Fruit fly (Drosophila melanogaster): ENCODE data around the gene Crtc.
A peak's percentile ranks its signal among the peaks of the same experiment; 100 is the strongest.

The Crtc gene

dm6 chr3L:17610896-17611711, 57.9 kb downstream of the Crtc start:
- no peak for TF ChIP-seq tj (GFP tag; optimal IDR thresholded peaks at IDR 0.05)
- peak; percentile 27 for TF ChIP-seq pad (GFP tag; optimal IDR thresholded peaks at IDR 0.05)
- peak; percentile 49 for TF ChIP-seq kay (GFP tag; ENCODE audit: borderline replicate concordance)
- peak; percentile 2 for TF ChIP-seq CG1620 (GFP tag; optimal IDR thresholded peaks at IDR 0.05)
- no peak for TF ChIP-seq cnc (optimal IDR thresholded peaks at IDR 0.05)
- TF ChIP-seq bab1 (GFP tag; optimal IDR thresholded peaks at IDR 0.05), result peak; percentile 27
- peak; percentile 53 for TF ChIP-seq CG14711 (tag; optimal IDR thresholded peaks at IDR 0.05)
- TF ChIP-seq CG11617 (GFP tag; optimal IDR thresholded peaks at IDR 0.05), result no peak
- no peak for TF ChIP-seq CG5204 (GFP tag; optimal IDR thresholded peaks at IDR 0.05)

Data from whole organism, adult.